Worm (Caenorhabditis elegans) whole organism, early embryonic: Measurements from ENCODE around the gene K10G4.10.

ENCODE experiments used
- ceh-13 ChIP-seq: fragments of 200-800 bp; sonication (Bioruptor generic); optimal IDR thresholded peaks from 2 replicates; lab custom pipeline; 2018; ENCODE audit warnings: mild to moderate bottlenecking, missing genetic modification characterization, missing compliant biosample characterization
- ets-7 ChIP-seq: sonication (generic microtip); optimal IDR thresholded peaks from 2 replicates; lab custom pipeline; 2016; ENCODE audit warnings: missing genotype, missing genetic modification characterization, missing compliant biosample characterization

K10G4.10 gene

ce11 chrV:17323876-17324275 lies 50.5 kb downstream of the K10G4.10 start:
- no peak for TF ChIP-seq ets-7 (tag; lab: Kevin White, UChicago)
- TF ChIP-seq ceh-13 (GFP tag; lab: Kevin White, UChicago): peak; percentile 13
